Fruit fly (Drosophila melanogaster) whole organism, embryonic: ENCODE data around the gene Neu2.

Experiments
- Atf6 ChIP-seq: fragments of 200-800 bp; sonication (Bioruptor generic); IDR thresholded peaks from 2 replicates; pipeline ENCODE4 v1.3.6; 2022; ENCODE audit warnings: missing biosample characterization, missing genetic modification characterization
- CG10274 ChIP-seq: fragments of 200-800 bp; sonication (Bioruptor generic); optimal IDR thresholded peaks from 3 replicates; lab custom pipeline; 2017; ENCODE audit warnings: missing biosample characterization, mild to moderate bottlenecking, missing genetic modification characterization
- CG10565 ChIP-seq: fragments of 200-800 bp; sonication (Bioruptor generic); optimal IDR thresholded peaks from 3 replicates; lab custom pipeline; 2016; ENCODE audit warnings: missing biosample characterization, mild to moderate bottlenecking, missing genetic modification characterization
- CG11085 ChIP-seq: fragments of 200-800 bp; sonication (Bioruptor generic); IDR thresholded peaks from 2 replicates; pipeline ENCODE4 v1.3.6; 2022; ENCODE audit warnings: missing biosample characterization, missing genetic modification characterization
- CG14441 ChIP-seq: fragments of 200-800 bp; sonication (Bioruptor generic); IDR thresholded peaks from 2 replicates; pipeline ENCODE4 v1.3.6; 2022; ENCODE audit warnings: missing biosample characterization, missing genetic modification characterization
- CG1602 ChIP-seq: fragments of 200-800 bp; sonication (Bioruptor generic); optimal IDR thresholded peaks from 3 replicates; lab custom pipeline; 2016; ENCODE audit warnings: missing biosample characterization, missing genetic modification characterization
- CG17568 ChIP-seq: fragments of 200-800 bp; sonication (Bioruptor generic); optimal IDR thresholded peaks from 2 replicates; lab custom pipeline; 2018; ENCODE audit warnings: missing biosample characterization, mild to moderate bottlenecking, missing genetic modification characterization, moderate library complexity
- CG18262 ChIP-seq: fragments of 200-800 bp; optimal IDR thresholded peaks from 3 replicates; lab custom pipeline; 2019; ENCODE audit warnings: missing biosample characterization, mild to moderate bottlenecking, missing genetic modification characterization, moderate library complexity
- CG3407 ChIP-seq: fragments of 200-800 bp; sonication (Bioruptor generic); optimal IDR thresholded peaks from 2 replicates; lab custom pipeline; 2018; ENCODE audit warnings: missing biosample characterization, mild to moderate bottlenecking, missing genetic modification characterization
- CG4282 ChIP-seq: fragments of 200-800 bp; sonication (Bioruptor generic); optimal IDR thresholded peaks from 2 replicates; lab custom pipeline; 2016; ENCODE audit warnings: missing biosample characterization, missing genetic modification characterization
- CG4617 ChIP-seq: fragments of 200-800 bp; sonication (Bioruptor generic); optimal IDR thresholded peaks from 3 replicates; lab custom pipeline; 2016; ENCODE audit warnings: missing biosample characterization, missing genetic modification characterization, borderline replicate concordance
- CG6689 ChIP-seq: fragments of 200-800 bp; sonication (Bioruptor generic); IDR thresholded peaks from 2 replicates; pipeline ENCODE4 v1.3.6; 2022; ENCODE audit warnings: missing biosample characterization, missing genetic modification characterization
- CG7963 ChIP-seq: fragments of 200-800 bp; sonication (Bioruptor generic); IDR thresholded peaks from 3 replicates; pipeline ENCODE4 v1.3.6; 2022; ENCODE audit warnings: missing biosample characterization, missing genetic modification characterization; ENCODE audit not compliant: partially characterized antibody
- CHES-1-like ChIP-seq: fragments of 200-800 bp; sonication (Bioruptor generic); optimal IDR thresholded peaks from 2 replicates; lab custom pipeline; 2016; ENCODE audit warnings: missing biosample characterization, missing genetic modification characterization
- CTCF ChIP-seq: fragments of 200-800 bp; sonication (Bioruptor generic); optimal IDR thresholded peaks from 2 replicates; lab custom pipeline; 2017; ENCODE audit warnings: missing biosample characterization, mild to moderate bottlenecking, missing genetic modification characterization, moderate library complexity
- Dll ChIP-seq: fragments of 200-800 bp; sonication (Bioruptor generic); IDR thresholded peaks from 4 replicates; pipeline ENCODE4 v1.3.6; 2022; ENCODE audit warnings: missing biosample characterization, missing genetic modification characterization; ENCODE audit not compliant: partially characterized antibody
- E2f1 ChIP-seq: fragments of 200-800 bp; sonication (Bioruptor generic); IDR thresholded peaks from 2 replicates; pipeline ENCODE4 v1.3.6; 2022; ENCODE audit warnings: missing biosample characterization, missing genetic modification characterization
- Ets97D ChIP-seq: fragments of 200-800 bp; sonication (Bioruptor generic); optimal IDR thresholded peaks from 3 replicates; lab custom pipeline; 2016; ENCODE audit warnings: missing biosample characterization, missing genetic modification characterization
- H2.0 ChIP-seq: fragments of 200-800 bp; sonication (Bioruptor generic); IDR thresholded peaks from 2 replicates; pipeline ENCODE4 v1.3.6; 2022; ENCODE audit warnings: missing biosample characterization, missing genetic modification characterization
- Kr ChIP-seq: fragments of 200-800 bp; sonication (Bioruptor generic); optimal IDR thresholded peaks from 2 replicates; lab custom pipeline; 2017; ENCODE audit warnings: missing biosample characterization, mild to moderate bottlenecking, missing genetic modification characterization
- Lhr ChIP-seq: fragments of 200-800 bp; sonication (Bioruptor generic); optimal IDR thresholded peaks from 3 replicates; lab custom pipeline; 2017; ENCODE audit warnings: mild to moderate bottlenecking, missing biosample characterization, missing genetic modification reagents, missing genetic modification characterization
- MTF-1 ChIP-seq: fragments of 200-800 bp; sonication (Bioruptor generic); optimal IDR thresholded peaks from 2 replicates; lab custom pipeline; 2018; ENCODE audit warnings: missing biosample characterization, mild to moderate bottlenecking, missing genetic modification characterization, borderline replicate concordance
- Oaz ChIP-seq: fragments of 200-800 bp; sonication (Bioruptor generic); IDR thresholded peaks from 2 replicates; pipeline ENCODE4 v1.3.6; 2022; ENCODE audit warnings: missing biosample characterization, missing genetic modification characterization
- Sin3A ChIP-seq: fragments of >200 bp; optimal IDR thresholded peaks from 2 replicates; lab custom pipeline; 2018
- Tbp ChIP-seq: fragments of >200 bp; optimal IDR thresholded peaks from 2 replicates; lab custom pipeline; 2018; ENCODE audit warnings: missing biosample characterization, missing genetic modification characterization
- al ChIP-seq: fragments of 200-800 bp; sonication (Bioruptor generic); IDR thresholded peaks from 2 replicates; pipeline ENCODE4 v1.3.6; 2022; ENCODE audit warnings: missing biosample characterization, missing genetic modification characterization
- bab2 ChIP-seq: fragments of 200-800 bp; sonication (Bioruptor generic); optimal IDR thresholded peaks from 2 replicates; lab custom pipeline; 2016; ENCODE audit warnings: missing biosample characterization, missing genetic modification characterization
- bigmax ChIP-seq: fragments of 200-800 bp; sonication (Bioruptor generic); optimal IDR thresholded peaks from 2 replicates; lab custom pipeline; 2018; ENCODE audit warnings: missing biosample characterization, mild to moderate bottlenecking, missing genetic modification characterization
- cad ChIP-seq: fragments of >200 bp; optimal IDR thresholded peaks from 2 replicates; lab custom pipeline; 2017; ENCODE audit warnings: missing biosample characterization, missing genetic modification characterization
- cato ChIP-seq: fragments of 200-800 bp; sonication (Bioruptor generic); optimal IDR thresholded peaks from 2 replicates; lab custom pipeline; 2016; ENCODE audit warnings: missing biosample characterization, missing genetic modification characterization, borderline replicate concordance
- cwo ChIP-seq: fragments of 200-800 bp; sonication (Bioruptor generic); optimal IDR thresholded peaks from 3 replicates; lab custom pipeline; 2017; ENCODE audit warnings: missing biosample characterization, missing genetic modification characterization, mild to moderate bottlenecking, moderate library complexity, missing genetic modification reagents
- en ChIP-seq: fragments of 200-800 bp; sonication (Bioruptor generic); optimal IDR thresholded peaks from 2 replicates; lab custom pipeline; 2016; ENCODE audit warnings: missing biosample characterization, missing genetic modification characterization
- esg ChIP-seq: fragments of 200-800 bp; sonication (Bioruptor generic); conservative IDR thresholded peaks from 2 replicates; pipeline ENCODE4 v1.3.6; 2022; ENCODE audit warnings: missing biosample characterization, missing genetic modification characterization
- eve ChIP-seq, 2 experiments: fragments of >200 bp; optimal IDR thresholded peaks; 2 replicates each; lab custom pipeline; 2017; ENCODE audit warnings: missing biosample characterization in 2 of 2, missing genetic modification characterization in 2 of 2
- exex ChIP-seq: fragments of 200-800 bp; sonication (Bioruptor generic); optimal IDR thresholded peaks from 4 replicates; lab custom pipeline; 2018; ENCODE audit warnings: missing biosample characterization, mild to moderate bottlenecking, missing genetic modification characterization, moderate library complexity
- fd102C ChIP-seq: fragments of 200-800 bp; sonication (Bioruptor generic); optimal IDR thresholded peaks from 2 replicates; lab custom pipeline; 2018; ENCODE audit warnings: missing biosample characterization, mild to moderate bottlenecking, missing genetic modification characterization, moderate library complexity
- fd64A ChIP-seq: fragments of 200-800 bp; sonication (Bioruptor generic); optimal IDR thresholded peaks from 3 replicates; lab custom pipeline; 2018; ENCODE audit warnings: missing biosample characterization, mild to moderate bottlenecking, missing genetic modification characterization
- fru ChIP-seq: fragments of >200 bp; optimal IDR thresholded peaks from 2 replicates; lab custom pipeline; 2017
- gsb ChIP-seq: fragments of 200-800 bp; sonication (Bioruptor generic); IDR thresholded peaks from 2 replicates; pipeline ENCODE4 v1.3.6; 2022; ENCODE audit warnings: missing biosample characterization, missing genetic modification characterization
- her ChIP-seq: fragments of 200-800 bp; sonication (Bioruptor generic); optimal IDR thresholded peaks from 2 replicates; lab custom pipeline; 2016; ENCODE audit warnings: missing biosample characterization, missing genetic modification characterization
- lab ChIP-seq: fragments of 200-800 bp; sonication (Bioruptor generic); optimal IDR thresholded peaks from 3 replicates; lab custom pipeline; 2017; ENCODE audit warnings: missing biosample characterization, missing genetic modification characterization, mild to moderate bottlenecking, moderate library complexity, missing genetic modification reagents
- ranshi ChIP-seq: fragments of 200-800 bp; sonication (Bioruptor generic); IDR thresholded peaks from 2 replicates; pipeline ENCODE4 v1.3.6; 2022; ENCODE audit warnings: missing biosample characterization, missing genetic modification characterization
- salm ChIP-seq: fragments of 200-800 bp; sonication (Bioruptor generic); optimal IDR thresholded peaks from 2 replicates; lab custom pipeline; 2018; ENCODE audit warnings: missing biosample characterization, mild to moderate bottlenecking, missing genetic modification characterization
- sna ChIP-seq: fragments of 200-800 bp; sonication (Bioruptor generic); IDR thresholded peaks from 2 replicates; pipeline ENCODE4 v1.3.6; 2022; ENCODE audit warnings: missing biosample characterization, missing genetic modification characterization; ENCODE audit not compliant: partially characterized antibody
- ssp ChIP-seq: fragments of 200-800 bp; sonication (Bioruptor generic); IDR thresholded peaks from 2 replicates; pipeline ENCODE4 v1.3.6; 2022; ENCODE audit warnings: missing biosample characterization, missing genetic modification characterization
- stc ChIP-seq: fragments of 200-800 bp; sonication (Bioruptor generic); IDR thresholded peaks from 2 replicates; pipeline ENCODE4 v1.3.6; 2022; ENCODE audit warnings: missing biosample characterization, missing genetic modification characterization
- trem ChIP-seq: fragments of 200-800 bp; optimal IDR thresholded peaks from 3 replicates; lab custom pipeline; 2019; ENCODE audit warnings: missing biosample characterization, mild to moderate bottlenecking, missing genetic modification characterization, moderate library complexity
- vvl ChIP-seq: fragments of 200-800 bp; sonication (Bioruptor generic); IDR thresholded peaks from 2 replicates; pipeline ENCODE4 v1.3.6; 2022; ENCODE audit warnings: missing biosample characterization, missing genetic modification characterization
- wek ChIP-seq: fragments of 200-800 bp; sonication (Bioruptor generic); optimal IDR thresholded peaks from 3 replicates; lab custom pipeline; 2018; ENCODE audit warnings: missing biosample characterization, mild to moderate bottlenecking, missing genetic modification characterization, moderate library complexity
- wor ChIP-seq: fragments of 200-800 bp; sonication (Bioruptor generic); IDR thresholded peaks from 2 replicates; pipeline ENCODE4 v1.3.6; 2022; ENCODE audit warnings: missing biosample characterization, missing genetic modification characterization

The Neu2 gene

DNA sequence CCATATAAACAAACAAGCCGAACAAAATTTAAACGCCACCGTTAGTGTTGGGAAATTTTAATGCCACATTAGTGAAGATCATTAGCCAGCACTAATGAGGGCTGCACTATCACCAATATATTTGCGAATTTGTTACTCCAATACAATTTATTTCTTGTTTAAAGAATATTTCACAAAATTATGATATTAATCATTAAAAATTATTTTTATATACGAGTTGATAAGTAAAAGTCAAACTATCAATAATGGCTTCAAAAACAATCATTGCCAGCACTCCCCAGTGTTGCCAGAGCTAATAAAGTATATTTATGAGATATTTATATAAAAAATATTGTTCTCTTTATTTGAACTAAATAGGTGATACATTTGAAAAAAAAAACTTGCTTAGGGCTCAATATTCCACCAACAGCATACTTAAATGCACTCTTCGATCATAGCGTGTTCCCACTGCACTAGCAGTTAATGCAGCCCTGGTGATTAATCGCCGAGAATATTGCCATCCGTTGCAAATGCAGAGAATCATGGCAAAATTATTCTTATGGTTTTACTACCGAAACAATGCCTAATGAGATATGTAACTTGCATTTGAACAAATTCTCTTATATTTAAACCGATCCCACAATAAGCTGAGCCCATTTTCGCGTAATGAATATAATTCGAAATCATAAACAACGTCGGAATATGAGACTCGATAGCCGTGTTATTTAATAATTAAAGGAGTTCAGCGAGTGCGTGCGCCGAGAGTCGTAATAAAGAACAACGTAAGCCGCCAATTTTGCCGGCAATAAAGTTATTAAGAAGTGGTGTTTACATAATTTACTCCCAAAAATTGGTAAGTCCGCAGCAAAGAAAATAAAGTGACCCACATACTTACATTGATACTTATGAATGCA is 25.7 kb upstream of the Neu2 start, which contains the start of the genes SAK and Cdk12 (continued):
- TF ChIP-seq CTCF (GFP tag; lab: Kevin White, UChicago), result peak; percentile 39
- 0 out of 2 replicates have a peak, but pooled peaks have one; percentile 15 for TF ChIP-seq sna
- TF ChIP-seq Oaz, result peak; percentile 80
- TF ChIP-seq Sin3A (lab: Kevin White, UChicago), result no peak
- no peak for TF ChIP-seq Kr
- TF ChIP-seq H2.0 (GFP tag; lab: Robert Waterston, UW), result peak; percentile 69
- no peak for TF ChIP-seq CG4282 (GFP tag; lab: Kevin White, UChicago)
- peak; percentile 48 for TF ChIP-seq CG10274 (GFP tag; lab: Kevin White, UChicago)
- TF ChIP-seq bigmax (GFP tag; lab: Kevin White, UChicago), result no peak
- no peak for TF ChIP-seq fd102C (GFP tag; lab: Kevin White, UChicago)
- TF ChIP-seq stc (GFP tag; lab: Robert Waterston, UW), result peak; percentile 73
- peak; percentile 58 for TF ChIP-seq Ets97D (GFP tag; lab: Kevin White, UChicago)
- TF ChIP-seq Lhr (GFP tag; lab: Kevin White, UChicago), result peak; percentile 65
- peak; percentile 75 for TF ChIP-seq esg
- no peak for TF ChIP-seq fru (lab: Kevin White, UChicago)
- TF ChIP-seq eve (GFP tag; optimal IDR thresholded peaks at IDR 0.05; lab: Kevin White, UChicago), result peak in 1 of 2 experiments; percentile 78
- peak; percentile 28 for TF ChIP-seq CHES-1-like (GFP tag; lab: Kevin White, UChicago)
- TF ChIP-seq wek (GFP tag; lab: Kevin White, UChicago), result no peak
- TF ChIP-seq al (GFP tag; lab: Robert Waterston, UW), result peak; percentile 75
- peak; percentile 56; the same call in 2 of the 4 replicates for TF ChIP-seq Dll
- TF ChIP-seq CG14441 (GFP tag; lab: Robert Waterston, UW), result peak; percentile 77
- no peak for TF ChIP-seq her (GFP tag; lab: Kevin White, UChicago)
- TF ChIP-seq CG17568 (GFP tag; lab: Kevin White, UChicago), result peak; percentile 48
- TF ChIP-seq MTF-1 (GFP tag; lab: Kevin White, UChicago), result peak; percentile 41
- TF ChIP-seq fd64A (GFP tag; lab: Kevin White, UChicago), result peak; percentile 16
- peak; percentile 79 for TF ChIP-seq CG6689
- peak; percentile 78 for TF ChIP-seq trem (tag; lab: Kevin White, UChicago)
- no peak for TF ChIP-seq en (GFP tag; lab: Kevin White, UChicago)
- TF ChIP-seq CG1602 (GFP tag; lab: Kevin White, UChicago), result peak; percentile 88
- peak; percentile 66 for TF ChIP-seq cwo (GFP tag; lab: Kevin White, UChicago)
- TF ChIP-seq wor, result peak; percentile 67
- peak; percentile 84 for TF ChIP-seq Atf6 (GFP tag; lab: Robert Waterston, UW)
- TF ChIP-seq cad (GFP tag; lab: Kevin White, UChicago), result no peak
- peak; percentile 89 for TF ChIP-seq CG18262 (tag; lab: Kevin White, UChicago)
- peak; percentile 79 for TF ChIP-seq gsb (GFP tag; lab: Robert Waterston, UW)
- peak; percentile 97 for TF ChIP-seq ssp (GFP tag; lab: Robert Waterston, UW)
- TF ChIP-seq lab, result peak; percentile 89
- peak; percentile 60 for TF ChIP-seq salm (tag; lab: Kevin White, UChicago)
- peak; percentile 81 for TF ChIP-seq CG11085
- TF ChIP-seq Tbp (GFP tag; lab: Kevin White, UChicago), result no peak
- TF ChIP-seq vvl (GFP tag; lab: Robert Waterston, UW), result peak; percentile 88
- TF ChIP-seq CG4617 (GFP tag; lab: Kevin White, UChicago), result peak; percentile 80
- TF ChIP-seq E2f1 (GFP tag; lab: Robert Waterston, UW), result peak; percentile 82
- 0 out of 3 replicates have a peak, but pooled peaks have one; percentile 32 for TF ChIP-seq CG7963
- peak; percentile 67; the same call in 1 of the 2 replicates for TF ChIP-seq ranshi (GFP tag; lab: Robert Waterston, UW)
- peak; percentile 73 for TF ChIP-seq CG3407 (GFP tag; lab: Kevin White, UChicago)
- TF ChIP-seq exex (tag; lab: Kevin White, UChicago), result peak; percentile 69
- TF ChIP-seq cato (GFP tag; lab: Kevin White, UChicago), result peak; percentile 68
- TF ChIP-seq CG10565 (GFP tag; lab: Kevin White, UChicago), result peak; percentile 38
- TF ChIP-seq bab2 (GFP tag; lab: Kevin White, UChicago), result peak; percentile 58
